Worm (Caenorhabditis elegans) whole organism, early embryonic: ENCODE measurements around the gene lelo-1.

ENCODE experiments used
- B0310.2 ChIP-seq: sonication (generic microtip); optimal IDR thresholded peaks from 2 replicates; lab custom pipeline; 2016; ENCODE audit warnings: mild to moderate bottlenecking, missing genetic modification characterization, missing compliant biosample characterization
- F13C5.2 ChIP-seq: sonication (generic microtip); optimal IDR thresholded peaks from 2 replicates; lab custom pipeline; 2017; ENCODE audit warnings: mild to moderate bottlenecking, missing genetic modification characterization, inconsistent platforms, missing compliant biosample characterization
- aly-1 ChIP-seq: sonication (generic microtip); optimal IDR thresholded peaks from 2 replicates; lab custom pipeline; 2016; ENCODE audit warnings: missing genetic modification characterization, missing compliant biosample characterization
- ama-1 ChIP-seq: fragments of 150-350 bp; optimal IDR thresholded peaks from 2 replicates; lab custom pipeline; 2014
- ceh-13 ChIP-seq: fragments of 200-800 bp; sonication (Bioruptor generic); optimal IDR thresholded peaks from 2 replicates; lab custom pipeline; 2018; ENCODE audit warnings: mild to moderate bottlenecking, missing genetic modification characterization, missing compliant biosample characterization
- ceh-36 ChIP-seq: sonication (generic microtip); optimal IDR thresholded peaks from 2 replicates; lab custom pipeline; 2016; ENCODE audit warnings: missing genetic modification characterization, inconsistent platforms, missing compliant biosample characterization
- ets-7 ChIP-seq: sonication (generic microtip); optimal IDR thresholded peaks from 2 replicates; lab custom pipeline; 2016; ENCODE audit warnings: missing genotype, missing genetic modification characterization, missing compliant biosample characterization
- flt-1 ChIP-seq: fragments of 200-800 bp; sonication (Bioruptor generic); IDR thresholded peaks from 2 replicates; pipeline ENCODE4 v1.3.6; 2022; ENCODE audit warnings: missing genetic modification characterization, missing compliant biosample characterization
- hmbx-1 ChIP-seq: sonication (generic microtip); optimal IDR thresholded peaks from 2 replicates; lab custom pipeline; 2016; ENCODE audit warnings: mild to moderate bottlenecking, missing genetic modification characterization, missing compliant biosample characterization
- hmg-4 ChIP-seq: fragments of 200-800 bp; sonication (Bioruptor generic); optimal IDR thresholded peaks from 2 replicates; lab custom pipeline; 2018; ENCODE audit warnings: mild to moderate bottlenecking, missing genetic modification characterization, missing compliant biosample characterization
- hnd-1 ChIP-seq: sonication (generic microtip); optimal IDR thresholded peaks from 2 replicates; lab custom pipeline; 2016; ENCODE audit warnings: missing genetic modification characterization, missing compliant biosample characterization
- pes-1 ChIP-seq: fragments of 200-800 bp; sonication (Bioruptor generic); IDR thresholded peaks from 2 replicates; pipeline ENCODE4 v1.3.6; 2022; ENCODE audit warnings: missing genetic modification reagents, missing genetic modification characterization, missing compliant biosample characterization
- scrt-1 ChIP-seq: fragments of 200-800 bp; sonication (Bioruptor generic); IDR thresholded peaks from 2 replicates; pipeline ENCODE4 v1.3.6; 2022; ENCODE audit warnings: missing genetic modification characterization, missing compliant biosample characterization
- sea-1 ChIP-seq: fragments of 200-800 bp; sonication (Bioruptor generic); conservative IDR thresholded peaks from 2 replicates; pipeline ENCODE4 v1.3.6; 2022; ENCODE audit warnings: missing genetic modification characterization, missing compliant biosample characterization
- tbx-11 ChIP-seq: fragments of 200-800 bp; sonication (Bioruptor generic); IDR thresholded peaks from 2 replicates; pipeline ENCODE4 v1.3.6; 2022; ENCODE audit warnings: missing genetic modification characterization, missing compliant biosample characterization
- tbx-37 ChIP-seq: fragments of 200-800 bp; sonication (Bioruptor generic); conservative IDR thresholded peaks from 2 replicates; pipeline ENCODE4 v1.3.6; 2022; ENCODE audit warnings: missing genetic modification reagents, missing genetic modification characterization, missing compliant biosample characterization
- tra-4 ChIP-seq: sonication (generic microtip); optimal IDR thresholded peaks from 2 replicates; lab custom pipeline; 2017; ENCODE audit warnings: missing genetic modification characterization, missing compliant biosample characterization

Gene lelo-1

ce11 chrII:6288104-6288503 is 42.0 kb downstream of the lelo-1 start:
- TF ChIP-seq ets-7 (no peak), tbx-11 (no peak), hmbx-1 (tag; lab: Kevin White, UChicago) (no peak), pes-1 (no peak), ceh-13 (GFP tag; lab: Kevin White, UChicago) (no peak), hmg-4 (GFP tag; lab: Kevin White, UChicago) (no peak), sea-1 (GFP tag; lab: Robert Waterston, UW) (no peak), flt-1 (GFP tag; lab: Robert Waterston, UW) (no peak)

- TF ChIP-seq hmbx-1 (tag; lab: Kevin White, UChicago) (no peak), F13C5.2 (tag; lab: Kevin White, UChicago) (no peak), aly-1 (tag; lab: Kevin White, UChicago) (no peak), sea-1 (GFP tag; lab: Robert Waterston, UW) (no peak), hnd-1 (tag; lab: Kevin White, UChicago) (no peak), tbx-11 (no peak), ceh-13 (GFP tag; lab: Kevin White, UChicago) (no peak), flt-1 (GFP tag; lab: Robert Waterston, UW) (no peak), pes-1 (no peak), ama-1 (lab: Kevin White, UChicago) (no peak), ets-7 (no peak), B0310.2 (tag; lab: Kevin White, UChicago) (no peak), hmg-4 (GFP tag; lab: Kevin White, UChicago) (no peak), ceh-36 (tag; lab: Kevin White, UChicago) (no peak), tra-4 (tag; lab: Kevin White, UChicago) (no peak), tbx-37 (GFP tag; lab: Robert Waterston, UW) (no peak), scrt-1 (no peak)
These were observed 44.0 kb downstream of the lelo-1 start, which contains the start of gene upb-1 for ce11 chrII:6290047-6290582. Gene upb-1 (minus strand): TSS chrII:6290097.

- TF ChIP-seq hmbx-1 (tag; lab: Kevin White, UChicago) (no peak), B0310.2 (tag; lab: Kevin White, UChicago) (no peak), ceh-36 (tag; lab: Kevin White, UChicago) (no peak), tra-4 (tag; lab: Kevin White, UChicago) (no peak), F13C5.2 (tag; lab: Kevin White, UChicago) (no peak), pes-1 (no peak), scrt-1 (no peak), tbx-11 (no peak), sea-1 (GFP tag; lab: Robert Waterston, UW) (no peak), ceh-13 (GFP tag; lab: Kevin White, UChicago) (no peak), hmg-4 (GFP tag; lab: Kevin White, UChicago) (no peak), ets-7 (no peak), aly-1 (tag; lab: Kevin White, UChicago) (no peak)
These were observed 46.4 kb downstream of the lelo-1 start, which contains the start of gene nyn-3 for ce11 chrII:6292527-6292926. Gene nyn-3 (minus strand): TSS chrII:6292627.

- TF ChIP-seq ama-1 (lab: Kevin White, UChicago): no peak
- TF ChIP-seq ceh-13 (GFP tag; lab: Kevin White, UChicago): no peak
- no peak for TF ChIP-seq aly-1 (tag; lab: Kevin White, UChicago)
- TF ChIP-seq hmbx-1 (tag; lab: Kevin White, UChicago): no peak
- no peak for TF ChIP-seq hnd-1 (tag; lab: Kevin White, UChicago)
- TF ChIP-seq ceh-36 (tag; lab: Kevin White, UChicago): no peak
- no peak for TF ChIP-seq tbx-11
- no peak for TF ChIP-seq sea-1 (GFP tag; lab: Robert Waterston, UW)
- TF ChIP-seq F13C5.2 (tag; lab: Kevin White, UChicago): no peak
- no peak for TF ChIP-seq pes-1
- TF ChIP-seq B0310.2 (tag; lab: Kevin White, UChicago): no peak
These were observed 48.1 kb downstream of the lelo-1 start, which contains the start of gene mps-1 for ce11 chrII:6294261-6294660. Gene mps-1 (minus strand): TSS chrII:6294361.
